Fruit fly (Drosophila melanogaster): ENCODE results near the gene Rlip.

Gene Rlip

dm6 chr3R:21017464-21018080 lies at the start of gene Rlip (continued):
- TF ChIP-seq CG3847 (GFP tag; IDR thresholded peaks at IDR 0.05) (peak; percentile 61), usp (GFP tag; optimal IDR thresholded peaks at IDR 0.05) (no peak), CG6175 (GFP tag; IDR thresholded peaks at IDR 0.05) (0 out of 3 replicates have a peak, but pooled peaks have one; percentile 11), CG2889 (GFP tag; IDR thresholded peaks at IDR 0.05) (no peak), inv (GFP tag; IDR thresholded peaks at IDR 0.05; ENCODE audit: partially characterized antibody) (peak; percentile 53), croc (GFP tag; conservative IDR thresholded peaks at IDR 0.05) (0 out of 3 replicates have a peak, but pooled peaks have one; percentile 14), Sry-β (GFP tag; optimal IDR thresholded peaks at IDR 0.05) (peak; percentile 16), Atf6 (GFP tag; IDR thresholded peaks at IDR 0.05) (no peak), dysf (GFP tag; IDR thresholded peaks at IDR 0.05) (peak; percentile 35; the same call in 1 of the 3 replicates), bowl (GFP tag; IDR thresholded peaks at IDR 0.05) (no peak), C15 (GFP tag; IDR thresholded peaks at IDR 0.05) (no peak), lmd (GFP tag; IDR thresholded peaks at IDR 0.05) (peak; percentile 47; the same call in 1 of the 2 replicates), repo (GFP tag; optimal IDR thresholded peaks at IDR 0.05) (peak; percentile 48), CG10431 (GFP tag; optimal IDR thresholded peaks at IDR 0.05) (no peak), row (GFP tag; IDR thresholded peaks at IDR 0.05) (no peak), CG7372 (GFP tag; IDR thresholded peaks at IDR 0.05) (no peak), CG10321 (GFP tag; IDR thresholded peaks at IDR 0.05) (no peak), CG18476 (GFP tag; optimal IDR thresholded peaks at IDR 0.05) (no peak), CG14965 (GFP tag; optimal IDR thresholded peaks at IDR 0.05; ENCODE audit: borderline replicate concordance) (no peak), CG42726 (GFP tag; IDR thresholded peaks at IDR 0.05; ENCODE audit: partially characterized antibody) (peak; percentile 71), CG4730 (GFP tag; IDR thresholded peaks at IDR 0.05) (no peak), bigmax (GFP tag; optimal IDR thresholded peaks at IDR 0.05) (no peak), Hey (tag; optimal IDR thresholded peaks at IDR 0.05) (no peak), lbe (GFP tag; optimal IDR thresholded peaks at IDR 0.05) (no peak), Oaz (GFP tag; IDR thresholded peaks at IDR 0.05) (peak; percentile 19; the same call in 1 of the 2 replicates), Xrp1 (GFP tag; IDR thresholded peaks at IDR 0.05) (peak; percentile 40; the same call in 1 of the 2 replicates), Awh (GFP tag; IDR thresholded peaks at IDR 0.05) (no peak), ro (GFP tag; IDR thresholded peaks at IDR 0.05) (no peak; the same call in 1 of the 2 replicates), BtbVII (GFP tag; optimal IDR thresholded peaks at IDR 0.05) (no peak), CG12744 (GFP tag; optimal IDR thresholded peaks at IDR 0.05) (no peak), Fer3 (tag; optimal IDR thresholded peaks at IDR 0.05) (peak; percentile 37), unc-4 (GFP tag; IDR thresholded peaks at IDR 0.05; ENCODE audit: partially characterized antibody) (peak; percentile 49), Atf-2 (GFP tag; optimal IDR thresholded peaks at IDR 0.05) (peak; percentile 15), Antp (GFP tag; optimal IDR thresholded peaks at IDR 0.05) (peak; percentile 60), CG12769 (tag; optimal IDR thresholded peaks at IDR 0.05) (peak; percentile 5), CG18599 (GFP tag; optimal IDR thresholded peaks at IDR 0.05) (peak; percentile 35), B-H2 (GFP tag; optimal IDR thresholded peaks at IDR 0.05) (peak; percentile 49), gcm2 (GFP tag; optimal IDR thresholded peaks at IDR 0.05) (no peak), sd (tag; optimal IDR thresholded peaks at IDR 0.05) (no peak), phol (tag; optimal IDR thresholded peaks at IDR 0.05) (no peak), Hmr (GFP tag; optimal IDR thresholded peaks at IDR 0.05) (peak; percentile 55), Nf-YC (tag; optimal IDR thresholded peaks at IDR 0.05) (peak; percentile 19), YL-1 (GFP tag; optimal IDR thresholded peaks at IDR 0.05) (peak; percentile 28), CG31441 (GFP tag; IDR thresholded peaks at IDR 0.05) (no peak), CG4404 (GFP tag; IDR thresholded peaks at IDR 0.05) (no peak), CG7556 (GFP tag; optimal IDR thresholded peaks at IDR 0.05) (no peak), HLH4C (GFP tag; IDR thresholded peaks at IDR 0.05; ENCODE audit: partially characterized antibody) (peak; percentile 59; the same call in 2 of the 3 replicates), Ada2b (GFP tag; IDR thresholded peaks at IDR 0.05) (no peak), Bdp1 (GFP tag; optimal IDR thresholded peaks at IDR 0.05) (peak; percentile 7), CG14667 (GFP tag; IDR thresholded peaks at IDR 0.05) (no peak)
